Fruit fly (Drosophila melanogaster): ENCODE data around the gene Cpr30F.
A peak's percentile ranks its signal among the peaks of the same experiment; 100 is the strongest.

Gene Cpr30F

dm6 chr2L:9933063-9933462, at the start of gene Cpr30F:
Cpr30F (minus strand) TSS chr2L:9933163.
- TF ChIP-seq CG17801 (GFP tag; optimal IDR thresholded peaks at IDR 0.05; ENCODE audit: partially characterized antibody) = no peak

- TF ChIP-seq CG17801 (GFP tag; optimal IDR thresholded peaks at IDR 0.05; ENCODE audit: partially characterized antibody) = no peak
These were observed 49.6 kb upstream of the Cpr30F start for dm6 chr2L:9982516-9982915.

dm6 chr2L:9981809-9982208, 48.8 kb upstream of the Cpr30F start:
- TF ChIP-seq CG17801 (GFP tag; optimal IDR thresholded peaks at IDR 0.05; ENCODE audit: partially characterized antibody) = no peak

dm6 chr2L:9972624-9973023, 39.7 kb upstream of the Cpr30F start:
- TF ChIP-seq CG17801 (GFP tag; optimal IDR thresholded peaks at IDR 0.05; ENCODE audit: partially characterized antibody) = no peak

- no peak for TF ChIP-seq CG17801 (GFP tag; optimal IDR thresholded peaks at IDR 0.05; ENCODE audit: partially characterized antibody)
These were observed 35.3 kb upstream of the Cpr30F start for dm6 chr2L:9968201-9968727.

dm6 chr2L:9966983-9967737, 34.2 kb upstream of the Cpr30F start, which contains the start of the genes Dref and RpL13:
Dref (minus strand) TSS chr2L:9967229.
RpL13 (plus strand) TSS chr2L:9967313.
- TF ChIP-seq CG17801 (GFP tag; optimal IDR thresholded peaks at IDR 0.05; ENCODE audit: partially characterized antibody) = peak; percentile 93

dm6 chr2L:9963603-9964042, 30.7 kb upstream of the Cpr30F start, which contains the start of gene CG5850:
CG5850 (minus strand) TSS chr2L:9963949.
- peak; percentile 18 for TF ChIP-seq CG17801 (GFP tag; optimal IDR thresholded peaks at IDR 0.05; ENCODE audit: partially characterized antibody)

dm6 chr2L:9960758-9961157, 27.8 kb upstream of the Cpr30F start:
- no peak for TF ChIP-seq CG17801 (GFP tag; optimal IDR thresholded peaks at IDR 0.05; ENCODE audit: partially characterized antibody)

- TF ChIP-seq CG17801 (GFP tag; optimal IDR thresholded peaks at IDR 0.05; ENCODE audit: partially characterized antibody) = peak; percentile 96
These were observed 24.2 kb upstream of the Cpr30F start, which contains the start of the genes CG4658 and CG5846 for dm6 chr2L:9956993-9957652. CG4658 (plus strand) TSS chr2L:9957132. CG5846 (minus strand) TSS chr2L:9957237.

dm6 chr2L:9954696-9955095, 21.7 kb upstream of the Cpr30F start:
- no peak for TF ChIP-seq CG17801 (GFP tag; optimal IDR thresholded peaks at IDR 0.05; ENCODE audit: partially characterized antibody)

dm6 chr2L:9954119-9954518, 21.2 kb upstream of the Cpr30F start, which contains the start of the genes CG13126 and CG4709:
CG13126 (minus strand) TSS chr2L:9954181.
CG4709 (plus strand) TSS chr2L:9954325.
- peak; percentile 94 for TF ChIP-seq CG17801 (GFP tag; optimal IDR thresholded peaks at IDR 0.05; ENCODE audit: partially characterized antibody)

dm6 chr2L:9949178-9950062, 16.5 kb upstream of the Cpr30F start:
- TF ChIP-seq CG17801 (GFP tag; optimal IDR thresholded peaks at IDR 0.05; ENCODE audit: partially characterized antibody) = no peak

- no peak for TF ChIP-seq CG17801 (GFP tag; optimal IDR thresholded peaks at IDR 0.05; ENCODE audit: partially characterized antibody)
These were observed 15.5 kb upstream of the Cpr30F start for dm6 chr2L:9948520-9948858.

- TF ChIP-seq CG17801 (GFP tag; optimal IDR thresholded peaks at IDR 0.05; ENCODE audit: partially characterized antibody) = no peak
These were observed 15.0 kb upstream of the Cpr30F start for dm6 chr2L:9947738-9948519.
